Fruit fly (Drosophila melanogaster) whole organism, pupa: ENCODE data around the gene CG46457.

Source experiments
- CG10348 ChIP-seq: fragments of 200-800 bp; sonication (Bioruptor generic); IDR thresholded peaks from 2 replicates; pipeline ENCODE4 v1.3.6; 2022; ENCODE audit warnings: missing biosample characterization, missing genetic modification characterization
- CG12605 ChIP-seq: fragments of 200-800 bp; sonication (Bioruptor generic); IDR thresholded peaks from 2 replicates; pipeline ENCODE4 v1.3.6; 2022; ENCODE audit warnings: missing biosample characterization, missing genetic modification characterization
- CG13204 ChIP-seq: fragments of 200-800 bp; sonication (Bioruptor generic); optimal IDR thresholded peaks from 2 replicates; lab custom pipeline; 2018; ENCODE audit warnings: missing biosample characterization, mild to moderate bottlenecking, missing genetic modification characterization, moderate library complexity
- CG14655 ChIP-seq: fragments of 200-800 bp; sonication (Bioruptor generic); optimal IDR thresholded peaks from 3 replicates; lab custom pipeline; 2017; ENCODE audit warnings: mild to moderate bottlenecking, missing biosample characterization, missing genetic modification reagents, missing genetic modification characterization
- CG15710 ChIP-seq: fragments of 200-800 bp; sonication (Bioruptor generic); optimal IDR thresholded peaks from 2 replicates; lab custom pipeline; 2018; ENCODE audit warnings: missing biosample characterization, mild to moderate bottlenecking, missing genetic modification characterization, moderate library complexity
- CG17806 ChIP-seq: fragments of 200-800 bp; sonication (Bioruptor generic); optimal IDR thresholded peaks from 2 replicates; lab custom pipeline; 2018; ENCODE audit warnings: missing biosample characterization, mild to moderate bottlenecking, missing genetic modification characterization, moderate library complexity
- CG32121 ChIP-seq: fragments of 200-800 bp; sonication (Bioruptor generic); IDR thresholded peaks from 2 replicates; pipeline ENCODE4 v1.3.6; 2022; ENCODE audit warnings: missing biosample characterization, missing genetic modification characterization
- CG34367 ChIP-seq: fragments of 200-800 bp; sonication (Bioruptor generic); optimal IDR thresholded peaks from 2 replicates; lab custom pipeline; 2018; ENCODE audit warnings: missing biosample characterization, mild to moderate bottlenecking, missing genetic modification characterization
- CG4496 ChIP-seq: fragments of 200-800 bp; sonication (Bioruptor generic); IDR thresholded peaks from 3 replicates; pipeline ENCODE4 v1.3.6; 2022; ENCODE audit warnings: missing biosample characterization, missing genetic modification characterization
- CG8159 ChIP-seq: fragments of 200-800 bp; sonication (Bioruptor generic); optimal IDR thresholded peaks from 3 replicates; lab custom pipeline; 2018; ENCODE audit warnings: missing biosample characterization, mild to moderate bottlenecking, missing genetic modification characterization, moderate library complexity
- CG8301 ChIP-seq: fragments of 200-800 bp; sonication (Bioruptor generic); optimal IDR thresholded peaks from 2 replicates; lab custom pipeline; 2018; ENCODE audit warnings: missing biosample characterization, mild to moderate bottlenecking, missing genetic modification characterization
- CG9948 ChIP-seq: fragments of 200-800 bp; sonication (Bioruptor generic); optimal IDR thresholded peaks from 2 replicates; lab custom pipeline; 2018; ENCODE audit warnings: missing biosample characterization, mild to moderate bottlenecking, missing genetic modification characterization, moderate library complexity
- D1 ChIP-seq: fragments of 200-800 bp; sonication (Bioruptor generic); optimal IDR thresholded peaks from 2 replicates; lab custom pipeline; 2018; ENCODE audit warnings: missing biosample characterization, mild to moderate bottlenecking, missing genetic modification characterization, moderate library complexity
- EcR ChIP-seq: fragments of 200-800 bp; sonication (Bioruptor generic); optimal IDR thresholded peaks from 3 replicates; lab custom pipeline; 2019; ENCODE audit warnings: missing biosample characterization, missing genetic modification characterization, mild to moderate bottlenecking, moderate library complexity, missing genetic modification reagents
- Ets98B ChIP-seq: fragments of 200-800 bp; sonication (Bioruptor generic); IDR thresholded peaks from 2 replicates; pipeline ENCODE4 v1.3.6; 2022; ENCODE audit warnings: missing biosample characterization, missing genetic modification characterization
- Pif1A ChIP-seq: fragments of 200-800 bp; sonication (Bioruptor generic); optimal IDR thresholded peaks from 3 replicates; lab custom pipeline; 2016; ENCODE audit warnings: missing biosample characterization, missing genetic modification characterization
- Pif1B ChIP-seq: fragments of 200-800 bp; sonication (Bioruptor generic); optimal IDR thresholded peaks from 3 replicates; lab custom pipeline; 2016; ENCODE audit warnings: missing biosample characterization, missing genetic modification characterization
- Snoo ChIP-seq: fragments of 200-800 bp; sonication (Bioruptor generic); optimal IDR thresholded peaks from 3 replicates; lab custom pipeline; 2017; ENCODE audit warnings: missing biosample characterization, mild to moderate bottlenecking, missing genetic modification characterization, inconsistent platforms
- fd96Ca ChIP-seq: fragments of 200-800 bp; sonication (Bioruptor generic); IDR thresholded peaks from 3 replicates; pipeline ENCODE4 v1.3.6; 2022; ENCODE audit warnings: missing biosample characterization, missing genetic modification characterization
- gl ChIP-seq: fragments of 200-800 bp; sonication (Bioruptor generic); optimal IDR thresholded peaks from 2 replicates; lab custom pipeline; 2018; ENCODE audit warnings: missing biosample characterization, mild to moderate bottlenecking, missing genetic modification characterization
- rn ChIP-seq: fragments of 200-800 bp; sonication (Bioruptor generic); IDR thresholded peaks from 2 replicates; pipeline ENCODE4 v1.3.6; 2022; ENCODE audit warnings: missing biosample characterization, missing genetic modification characterization

CG46457 gene

dm6 chr3R:13529256-13529655 lies at the start of gene CG46457:
TSS of gene CG46457 (minus strand) at chr3R:13529356.
- no peak for TF ChIP-seq CG8159 (tag; lab: Kevin White, UChicago)
- no peak for TF ChIP-seq CG17806 (tag; lab: Kevin White, UChicago)
- TF ChIP-seq CG9948 = no peak
- no peak for TF ChIP-seq CG10348 (GFP tag; lab: Robert Waterston, UW)
- no peak for TF ChIP-seq CG13204 (GFP tag; lab: Kevin White, UChicago)
- TF ChIP-seq CG14655 (GFP tag; lab: Kevin White, UChicago) = no peak
- no peak for TF ChIP-seq Pif1A (GFP tag; lab: Kevin White, UChicago)
- no peak for TF ChIP-seq CG4496
- no peak for TF ChIP-seq gl (tag; lab: Kevin White, UChicago)
- no peak for TF ChIP-seq CG15710 (tag; lab: Kevin White, UChicago)
- TF ChIP-seq fd96Ca (GFP tag; lab: Robert Waterston, UW) = no peak
- no peak for TF ChIP-seq Ets98B (GFP tag; lab: Robert Waterston, UW)
- TF ChIP-seq CG8301 (tag; lab: Kevin White, UChicago) = no peak
- TF ChIP-seq CG34367 = no peak
- TF ChIP-seq rn = no peak
- TF ChIP-seq CG12605 (GFP tag; lab: Robert Waterston, UW) = no peak
- TF ChIP-seq EcR (GFP tag; lab: Kevin White, UChicago) = no peak
- no peak for TF ChIP-seq Pif1B (GFP tag; lab: Kevin White, UChicago)
- TF ChIP-seq Snoo (tag; lab: Kevin White, UChicago) = no peak
- no peak for TF ChIP-seq CG32121 (GFP tag; lab: Robert Waterston, UW)

dm6 chr3R:13553875-13554399 lies 24.8 kb upstream of the CG46457 start:
- TF ChIP-seq Pif1A (GFP tag; lab: Kevin White, UChicago) (no peak), Pif1B (GFP tag; lab: Kevin White, UChicago) (no peak), CG4496 (peak; percentile 71), CG10348 (GFP tag; lab: Robert Waterston, UW) (no peak), EcR (GFP tag; lab: Kevin White, UChicago) (no peak), CG12605 (GFP tag; lab: Robert Waterston, UW) (peak; percentile 8; the same call in 1 of the 2 replicates), rn (no peak), CG17806 (tag; lab: Kevin White, UChicago) (no peak)

- TF ChIP-seq CG8301 (tag; lab: Kevin White, UChicago) (no peak), CG15710 (tag; lab: Kevin White, UChicago) (no peak), rn (no peak), Pif1A (GFP tag; lab: Kevin White, UChicago) (no peak), CG13204 (GFP tag; lab: Kevin White, UChicago) (no peak), Ets98B (GFP tag; lab: Robert Waterston, UW) (no peak), EcR (GFP tag; lab: Kevin White, UChicago) (no peak), D1 (tag; lab: Kevin White, UChicago) (no peak), gl (tag; lab: Kevin White, UChicago) (no peak), CG8159 (tag; lab: Kevin White, UChicago) (no peak), Pif1B (GFP tag; lab: Kevin White, UChicago) (no peak), CG9948 (no peak), CG14655 (GFP tag; lab: Kevin White, UChicago) (no peak), CG10348 (GFP tag; lab: Robert Waterston, UW) (no peak), CG32121 (GFP tag; lab: Robert Waterston, UW) (no peak)
These were observed 24.2 kb upstream of the CG46457 start for dm6 chr3R:13553152-13553874.

- TF ChIP-seq fd96Ca (GFP tag; lab: Robert Waterston, UW) (no peak), CG14655 (GFP tag; lab: Kevin White, UChicago) (peak; percentile 57), CG13204 (GFP tag; lab: Kevin White, UChicago) (no peak), D1 (tag; lab: Kevin White, UChicago) (no peak), EcR (GFP tag; lab: Kevin White, UChicago) (no peak), CG12605 (GFP tag; lab: Robert Waterston, UW) (no peak), CG9948 (peak; percentile 49), CG8301 (tag; lab: Kevin White, UChicago) (peak; percentile 55), CG15710 (tag; lab: Kevin White, UChicago) (peak; percentile 34), CG8159 (tag; lab: Kevin White, UChicago) (peak; percentile 55), Ets98B (GFP tag; lab: Robert Waterston, UW) (no peak), CG10348 (GFP tag; lab: Robert Waterston, UW) (no peak), Snoo (tag; lab: Kevin White, UChicago) (no peak), CG34367 (peak; percentile 11), CG32121 (GFP tag; lab: Robert Waterston, UW) (peak; percentile 11; the same call in 1 of the 2 replicates), gl (tag; lab: Kevin White, UChicago) (no peak), CG17806 (tag; lab: Kevin White, UChicago) (peak; percentile 17), Pif1B (GFP tag; lab: Kevin White, UChicago) (peak; percentile 10), Pif1A (GFP tag; lab: Kevin White, UChicago) (peak; percentile 35), CG4496 (no peak), rn (no peak)
These were observed 20.4 kb upstream of the CG46457 start for dm6 chr3R:13549515-13549914.

dm6 chr3R:13548441-13548818 lies 19.3 kb upstream of the CG46457 start:
- TF ChIP-seq CG14655 (GFP tag; lab: Kevin White, UChicago) (no peak), CG32121 (GFP tag; lab: Robert Waterston, UW) (no peak), D1 (tag; lab: Kevin White, UChicago) (no peak), CG13204 (GFP tag; lab: Kevin White, UChicago) (no peak), CG8159 (tag; lab: Kevin White, UChicago) (no peak), Pif1A (GFP tag; lab: Kevin White, UChicago) (no peak), CG34367 (no peak), CG10348 (GFP tag; lab: Robert Waterston, UW) (no peak), fd96Ca (GFP tag; lab: Robert Waterston, UW) (no peak), CG8301 (tag; lab: Kevin White, UChicago) (no peak), EcR (GFP tag; lab: Kevin White, UChicago) (no peak), rn (no peak), Ets98B (GFP tag; lab: Robert Waterston, UW) (no peak), gl (tag; lab: Kevin White, UChicago) (no peak), Pif1B (GFP tag; lab: Kevin White, UChicago) (no peak), CG4496 (no peak), CG9948 (no peak), CG12605 (GFP tag; lab: Robert Waterston, UW) (no peak), CG17806 (tag; lab: Kevin White, UChicago) (no peak)
